Fruit fly (Drosophila melanogaster): Measurements from ENCODE around the gene Cyp4d20.
A peak's percentile ranks its signal among the peaks of the same experiment; 100 is the strongest.

- TF ChIP-seq gl (tag; optimal IDR thresholded peaks at IDR 0.05) (no peak), Pif1B (GFP tag; optimal IDR thresholded peaks at IDR 0.05) (peak; percentile 64), Ets98B (GFP tag; IDR thresholded peaks at IDR 0.05) (peak; percentile 38; the same call in 1 of the 2 replicates), CG13204 (GFP tag; optimal IDR thresholded peaks at IDR 0.05) (no peak), CG9948 (tag; optimal IDR thresholded peaks at IDR 0.05) (peak; percentile 29), CG14655 (GFP tag; optimal IDR thresholded peaks at IDR 0.05) (peak; percentile 25), Pif1A (GFP tag; optimal IDR thresholded peaks at IDR 0.05) (peak; percentile 52), CG8301 (tag; optimal IDR thresholded peaks at IDR 0.05) (peak; percentile 18), CG17806 (tag; optimal IDR thresholded peaks at IDR 0.05) (peak; percentile 50), EcR (GFP tag; optimal IDR thresholded peaks at IDR 0.05) (no peak), CG4496 (GFP tag; IDR thresholded peaks at IDR 0.05) (peak; percentile 49; the same call in 2 of the 3 replicates)
Measured at dm6 chr3L:2481470-2481869, 3.2 kb upstream of the Cyp4d20 start.
